Fruit fly (Drosophila melanogaster) whole organism, embryonic: Measurements from ENCODE around the gene CG14015.

ENCODE experiments used
- Bteb2 ChIP-seq: fragments of 200-800 bp; sonication (Bioruptor generic); optimal IDR thresholded peaks from 2 replicates; lab custom pipeline; 2016; ENCODE audit warnings: missing biosample characterization, missing genetic modification characterization
- CG10267 ChIP-seq: fragments of 200-800 bp; sonication (Bioruptor generic); optimal IDR thresholded peaks from 2 replicates; lab custom pipeline; 2018; ENCODE audit warnings: missing biosample characterization, mild to moderate bottlenecking, missing genetic modification characterization, moderate library complexity
- CG11085 ChIP-seq: fragments of 200-800 bp; sonication (Bioruptor generic); IDR thresholded peaks from 2 replicates; pipeline ENCODE4 v1.3.6; 2022; ENCODE audit warnings: missing biosample characterization, missing genetic modification characterization
- CG12299 ChIP-seq: fragments of 200-800 bp; sonication (Bioruptor generic); optimal IDR thresholded peaks from 2 replicates; lab custom pipeline; 2018; ENCODE audit warnings: missing biosample characterization, mild to moderate bottlenecking, missing genetic modification characterization
- CG14014 ChIP-seq: fragments of 200-800 bp; sonication (Bioruptor generic); IDR thresholded peaks from 2 replicates; pipeline ENCODE4 v1.3.6; 2022; ENCODE audit warnings: missing biosample characterization, missing genetic modification characterization
- CG15073 ChIP-seq: fragments of 200-800 bp; sonication (Bioruptor generic); optimal IDR thresholded peaks from 2 replicates; lab custom pipeline; 2016; ENCODE audit warnings: missing biosample characterization, missing genetic modification characterization
- CG17328 ChIP-seq: fragments of 200-800 bp; sonication (Bioruptor generic); IDR thresholded peaks from 2 replicates; pipeline ENCODE4 v1.3.6; 2022; ENCODE audit warnings: missing biosample characterization, missing genetic modification characterization
- CG17802 ChIP-seq: fragments of 200-800 bp; sonication (Bioruptor generic); optimal IDR thresholded peaks from 2 replicates; lab custom pipeline; 2018; ENCODE audit warnings: missing biosample characterization, mild to moderate bottlenecking, missing genetic modification characterization, moderate library complexity
- CG17912 ChIP-seq: fragments of 200-800 bp; sonication (Bioruptor generic); optimal IDR thresholded peaks from 2 replicates; lab custom pipeline; 2018; ENCODE audit warnings: missing biosample characterization, mild to moderate bottlenecking, missing genetic modification characterization
- CG1792 ChIP-seq: fragments of 200-800 bp; sonication (Bioruptor generic); optimal IDR thresholded peaks from 2 replicates; lab custom pipeline; 2016; ENCODE audit warnings: missing biosample characterization, missing genetic modification characterization
- CG2116 ChIP-seq: fragments of 200-800 bp; sonication (Bioruptor generic); optimal IDR thresholded peaks from 3 replicates; lab custom pipeline; 2018; ENCODE audit warnings: missing biosample characterization, mild to moderate bottlenecking, missing genetic modification characterization
- CG2875 ChIP-seq: fragments of 200-800 bp; sonication (Bioruptor generic); optimal IDR thresholded peaks from 2 replicates; lab custom pipeline; 2017; ENCODE audit warnings: missing biosample characterization, mild to moderate bottlenecking, missing genetic modification characterization, missing genetic modification reagents
- CG31365 ChIP-seq: fragments of 200-800 bp; sonication (Bioruptor generic); optimal IDR thresholded peaks from 2 replicates; lab custom pipeline; 2018; ENCODE audit warnings: missing biosample characterization, mild to moderate bottlenecking, missing genetic modification characterization
- CG33213 ChIP-seq: fragments of 200-800 bp; sonication (Bioruptor generic); optimal IDR thresholded peaks from 3 replicates; lab custom pipeline; 2016; ENCODE audit warnings: missing biosample characterization, missing genetic modification characterization
- CG33557 ChIP-seq: fragments of 200-800 bp; sonication (Bioruptor generic); optimal IDR thresholded peaks from 2 replicates; lab custom pipeline; 2019; ENCODE audit warnings: missing biosample characterization, mild to moderate bottlenecking, missing genetic modification characterization, moderate library complexity
- CG4617 ChIP-seq: fragments of 200-800 bp; sonication (Bioruptor generic); optimal IDR thresholded peaks from 3 replicates; lab custom pipeline; 2016; ENCODE audit warnings: missing biosample characterization, missing genetic modification characterization, borderline replicate concordance
- CG4730 ChIP-seq: fragments of 200-800 bp; sonication (Bioruptor generic); IDR thresholded peaks from 2 replicates; pipeline ENCODE4 v1.3.6; 2022; ENCODE audit warnings: missing biosample characterization, missing genetic modification characterization
- CG6272 ChIP-seq: fragments of 200-800 bp; sonication (Bioruptor generic); IDR thresholded peaks from 2 replicates; pipeline ENCODE4 v1.3.6; 2022; ENCODE audit warnings: missing biosample characterization, missing genetic modification characterization
- CG6791 ChIP-seq: fragments of 200-800 bp; sonication (Bioruptor generic); IDR thresholded peaks from 3 replicates; pipeline ENCODE4 v1.3.6; 2022; ENCODE audit warnings: missing biosample characterization, missing genetic modification characterization; ENCODE audit not compliant: partially characterized antibody
- CG7745 ChIP-seq: fragments of 200-800 bp; sonication (Bioruptor generic); optimal IDR thresholded peaks from 2 replicates; lab custom pipeline; 2018; ENCODE audit warnings: missing biosample characterization, mild to moderate bottlenecking, missing genetic modification characterization, moderate library complexity
- CG7963 ChIP-seq: fragments of 200-800 bp; sonication (Bioruptor generic); IDR thresholded peaks from 3 replicates; pipeline ENCODE4 v1.3.6; 2022; ENCODE audit warnings: missing biosample characterization, missing genetic modification characterization; ENCODE audit not compliant: partially characterized antibody
- CG8478 ChIP-seq: fragments of >200 bp; optimal IDR thresholded peaks from 2 replicates; lab custom pipeline; 2018
- CoRest ChIP-seq: fragments of 200-800 bp; sonication (Bioruptor generic); optimal IDR thresholded peaks from 3 replicates; lab custom pipeline; 2018; ENCODE audit warnings: missing biosample characterization, mild to moderate bottlenecking, missing genetic modification characterization, moderate library complexity
- Gsc ChIP-seq: fragments of 200-800 bp; sonication (Bioruptor generic); IDR thresholded peaks from 2 replicates; pipeline ENCODE4 v1.3.6; 2022; ENCODE audit warnings: missing biosample characterization, missing genetic modification characterization
- Jarid2 ChIP-seq: fragments of 200-800 bp; sonication (Bioruptor generic); optimal IDR thresholded peaks from 3 replicates; lab custom pipeline; 2017; ENCODE audit warnings: mild to moderate bottlenecking, missing biosample characterization, missing genetic modification reagents, missing genetic modification characterization
- MESR4 ChIP-seq: fragments of 200-800 bp; sonication (Bioruptor generic); optimal IDR thresholded peaks from 2 replicates; lab custom pipeline; 2018; ENCODE audit warnings: missing biosample characterization, mild to moderate bottlenecking, missing genetic modification characterization, moderate library complexity
- NC2α ChIP-seq: fragments of 200-800 bp; sonication (Bioruptor generic); optimal IDR thresholded peaks from 2 replicates; lab custom pipeline; 2016; ENCODE audit warnings: missing biosample characterization, missing genetic modification characterization
- Neu2 ChIP-seq: fragments of 200-800 bp; sonication (Bioruptor generic); optimal IDR thresholded peaks from 3 replicates; lab custom pipeline; 2016; ENCODE audit warnings: missing biosample characterization, missing genetic modification characterization, borderline replicate concordance
- Opbp ChIP-seq: fragments of 200-800 bp; sonication (Bioruptor generic); IDR thresholded peaks from 3 replicates; pipeline ENCODE4 v1.3.6; 2022; ENCODE audit warnings: missing biosample characterization, missing genetic modification characterization; ENCODE audit not compliant: partially characterized antibody
- Ptx1 ChIP-seq: fragments of 200-800 bp; sonication (Bioruptor generic); IDR thresholded peaks from 2 replicates; pipeline ENCODE4 v1.3.6; 2022; ENCODE audit warnings: missing biosample characterization, missing genetic modification characterization
- Sox100B ChIP-seq: fragments of 200-800 bp; sonication (Bioruptor generic); optimal IDR thresholded peaks from 3 replicates; lab custom pipeline; 2018; ENCODE audit warnings: missing biosample characterization, mild to moderate bottlenecking, missing genetic modification characterization
- Trl ChIP-seq, 3 experiments: fragments of >200 bp in 2 of 3; fragments of 200-800 bp in 1 of 3; sonication (Bioruptor generic) in 1 of 3; optimal IDR thresholded peaks; 2 replicates in 1 of 3; 3 replicates in 2 of 3; lab custom pipeline; 2016 to 2017; ENCODE audit warnings: missing biosample characterization in 1 of 3, missing genetic modification characterization in 1 of 3
- Usf ChIP-seq: fragments of 200-800 bp; sonication (Bioruptor generic); optimal IDR thresholded peaks from 2 replicates; lab custom pipeline; 2017; ENCODE audit warnings: missing genotype, missing biosample characterization, missing genetic modification characterization
- ap ChIP-seq: fragments of 200-800 bp; sonication (Bioruptor generic); IDR thresholded peaks from 2 replicates; pipeline ENCODE4 v1.3.6; 2022; ENCODE audit warnings: missing biosample characterization, missing genetic modification characterization
- danr ChIP-seq: fragments of 200-800 bp; sonication (Bioruptor generic); IDR thresholded peaks from 2 replicates; pipeline ENCODE4 v1.3.6; 2022; ENCODE audit warnings: missing biosample characterization, missing genetic modification characterization
- dmrt11E ChIP-seq: fragments of 200-800 bp; sonication (Bioruptor generic); optimal IDR thresholded peaks from 3 replicates; lab custom pipeline; 2018; ENCODE audit warnings: missing biosample characterization, mild to moderate bottlenecking, missing genetic modification characterization, moderate library complexity
- eve ChIP-seq, 2 experiments: fragments of >200 bp; optimal IDR thresholded peaks; 2 replicates each; lab custom pipeline; 2017; ENCODE audit warnings: missing biosample characterization in 2 of 2, missing genetic modification characterization in 2 of 2
- exex ChIP-seq: fragments of 200-800 bp; sonication (Bioruptor generic); optimal IDR thresholded peaks from 4 replicates; lab custom pipeline; 2018; ENCODE audit warnings: missing biosample characterization, mild to moderate bottlenecking, missing genetic modification characterization, moderate library complexity
- fd3F ChIP-seq: fragments of 200-800 bp; sonication (Bioruptor generic); optimal IDR thresholded peaks from 2 replicates; lab custom pipeline; 2018; ENCODE audit warnings: missing biosample characterization, mild to moderate bottlenecking, missing genetic modification characterization, moderate library complexity
- fd96Cb ChIP-seq: fragments of 200-800 bp; sonication (Bioruptor generic); optimal IDR thresholded peaks from 2 replicates; lab custom pipeline; 2018; ENCODE audit warnings: missing biosample characterization, mild to moderate bottlenecking, missing genetic modification characterization, moderate library complexity
- gcm2 ChIP-seq: fragments of 200-800 bp; sonication (Bioruptor generic); optimal IDR thresholded peaks from 2 replicates; lab custom pipeline; 2016; ENCODE audit warnings: missing biosample characterization, missing genetic modification characterization
- gfzf ChIP-seq: fragments of 200-800 bp; sonication (Bioruptor generic); optimal IDR thresholded peaks from 2 replicates; lab custom pipeline; 2016; ENCODE audit warnings: missing biosample characterization, mild to moderate bottlenecking, missing genetic modification characterization, moderate library complexity
- jigr1 ChIP-seq: fragments of 200-800 bp; sonication (Bioruptor generic); IDR thresholded peaks from 3 replicates; pipeline ENCODE4 v1.3.6; 2022; ENCODE audit warnings: missing biosample characterization, missing genetic modification characterization
- nom ChIP-seq: fragments of 200-800 bp; sonication (Bioruptor generic); optimal IDR thresholded peaks from 2 replicates; lab custom pipeline; 2017; ENCODE audit warnings: missing biosample characterization, missing genetic modification characterization, mild to moderate bottlenecking, moderate library complexity, missing genetic modification reagents
- onecut ChIP-seq: fragments of 200-800 bp; sonication (Bioruptor generic); IDR thresholded peaks from 2 replicates; pipeline ENCODE4 v1.3.6; 2022; ENCODE audit warnings: missing biosample characterization, missing genetic modification characterization
- seq ChIP-seq: fragments of 200-800 bp; sonication (Bioruptor generic); IDR thresholded peaks from 2 replicates; pipeline ENCODE4 v1.3.6; 2022; ENCODE audit warnings: missing biosample characterization, missing genetic modification characterization
- ssp ChIP-seq: fragments of 200-800 bp; sonication (Bioruptor generic); IDR thresholded peaks from 2 replicates; pipeline ENCODE4 v1.3.6; 2022; ENCODE audit warnings: missing biosample characterization, missing genetic modification characterization
- wor ChIP-seq: fragments of 200-800 bp; sonication (Bioruptor generic); IDR thresholded peaks from 2 replicates; pipeline ENCODE4 v1.3.6; 2022; ENCODE audit warnings: missing biosample characterization, missing genetic modification characterization
- z ChIP-seq: fragments of 200-800 bp; sonication (Bioruptor generic); IDR thresholded peaks from 3 replicates; pipeline ENCODE4 v1.3.6; 2022; ENCODE audit warnings: missing biosample characterization, missing genetic modification characterization

The CG14015 gene

dm6 chr2L:5496468-5497093 is 42.4 kb downstream of the CG14015 start (continued):
- no peak for TF ChIP-seq CG6791
- TF ChIP-seq CG33557 (GFP tag; lab: Kevin White, UChicago): peak; percentile 69
- TF ChIP-seq z: no peak
- TF ChIP-seq gcm2: no peak
- TF ChIP-seq CG6272 (GFP tag; lab: Robert Waterston, UW): peak; percentile 39; the same call in 1 of the 2 replicates
- TF ChIP-seq ap (GFP tag; lab: Robert Waterston, UW): no peak
- no peak for TF ChIP-seq Opbp
- TF ChIP-seq CG2116: no peak
- peak; percentile 38; the same call in 1 of the 2 replicates for TF ChIP-seq wor
- peak; percentile 43; the same call in 1 of the 2 replicates for TF ChIP-seq onecut (GFP tag; lab: Robert Waterston, UW)
- peak; percentile 19; the same call in 1 of the 2 replicates for TF ChIP-seq seq (GFP tag; lab: Robert Waterston, UW)
- no peak for TF ChIP-seq Jarid2 (GFP tag; lab: Kevin White, UChicago)
- no peak for TF ChIP-seq Trl (optimal IDR thresholded peaks at IDR 0.05; lab: Kevin White, UChicago)
- peak; percentile 53 for TF ChIP-seq Trl (GFP tag; optimal IDR thresholded peaks at IDR 0.05; lab: Kevin White, UChicago)
- TF ChIP-seq CG10267 (tag; lab: Kevin White, UChicago): peak; percentile 66
- TF ChIP-seq jigr1 (GFP tag; lab: Robert Waterston, UW): 0 out of 3 replicates have a peak, but pooled peaks have one; percentile 40
- no peak for TF ChIP-seq MESR4
- TF ChIP-seq danr (GFP tag; lab: Robert Waterston, UW): no peak
- peak; percentile 58 for TF ChIP-seq CoRest (tag; lab: Kevin White, UChicago)
- no peak for TF ChIP-seq nom (GFP tag; lab: Kevin White, UChicago)
- peak; percentile 46; the same call in 1 of the 2 replicates for TF ChIP-seq CG4730 (GFP tag; lab: Robert Waterston, UW)
- TF ChIP-seq Ptx1 (GFP tag; lab: Robert Waterston, UW): peak; percentile 54
- no peak for TF ChIP-seq Bteb2
- no peak for TF ChIP-seq CG17912
- TF ChIP-seq CG15073 (GFP tag; lab: Kevin White, UChicago): no peak
- TF ChIP-seq gfzf (GFP tag; lab: Kevin White, UChicago): no peak
- TF ChIP-seq CG33213: peak; percentile 26
- 0 out of 2 replicates have a peak, but pooled peaks have one; percentile 50 for TF ChIP-seq CG14014
- TF ChIP-seq CG31365 (tag; lab: Kevin White, UChicago): no peak
- no peak for TF ChIP-seq exex (tag; lab: Kevin White, UChicago)
- no peak for TF ChIP-seq CG7963 (GFP tag; lab: Robert Waterston, UW)
- peak; percentile 6 for TF ChIP-seq CG7745 (tag; lab: Kevin White, UChicago)
- TF ChIP-seq Gsc: no peak
- peak; percentile 7 for TF ChIP-seq Usf (GFP tag; lab: Kevin White, UChicago)
- TF ChIP-seq Sox100B: peak; percentile 48
- TF ChIP-seq CG11085 (GFP tag; lab: Robert Waterston, UW): peak; percentile 50; the same call in 1 of the 2 replicates
- TF ChIP-seq CG4617 (GFP tag; lab: Kevin White, UChicago): no peak
- no peak for TF ChIP-seq Neu2 (GFP tag; lab: Kevin White, UChicago)
- TF ChIP-seq eve (GFP tag; optimal IDR thresholded peaks at IDR 0.05; lab: Kevin White, UChicago): no peak
- peak; percentile 20 for TF ChIP-seq fd3F (GFP tag; lab: Kevin White, UChicago)
- TF ChIP-seq CG12299: peak; percentile 5
- TF ChIP-seq ssp: peak; percentile 20; the same call in 1 of the 2 replicates
- TF ChIP-seq NC2α (GFP tag; lab: Kevin White, UChicago): no peak
- TF ChIP-seq fd96Cb: peak; percentile 56
- peak; percentile 74 for TF ChIP-seq dmrt11E (tag; lab: Kevin White, UChicago)
- TF ChIP-seq CG1792 (GFP tag; lab: Kevin White, UChicago): no peak
- peak; percentile 49 for TF ChIP-seq CG17802 (tag; lab: Kevin White, UChicago)
- no peak for TF ChIP-seq CG8478 (lab: Kevin White, UChicago)
- TF ChIP-seq CG2875: peak; percentile 61
- peak; percentile 73 for TF ChIP-seq CG17328 (GFP tag; lab: Robert Waterston, UW)
